Worm (Caenorhabditis elegans) whole organism, midembryonic: Measurements from ENCODE around the gene C17C3.9.

ENCODE experiments used
- T22C8.4 ChIP-seq: fragments of 200-800 bp; sonication (Bioruptor generic); IDR thresholded peaks from 2 replicates; pipeline ENCODE4 v1.3.6; 2022; ENCODE audit warnings: missing genetic modification characterization, missing compliant biosample characterization
- cog-1 ChIP-seq: sonication (generic microtip); optimal IDR thresholded peaks from 2 replicates; lab custom pipeline; 2016; ENCODE audit warnings: missing genetic modification characterization, missing compliant biosample characterization
- flt-1 ChIP-seq: fragments of 200-800 bp; sonication (Bioruptor generic); IDR thresholded peaks from 2 replicates; pipeline ENCODE4 v1.3.6; 2022; ENCODE audit warnings: missing genetic modification characterization, missing compliant biosample characterization
- klf-2 ChIP-seq: fragments of 200-800 bp; sonication (Bioruptor generic); conservative IDR thresholded peaks from 2 replicates; pipeline ENCODE4 v1.3.6; 2022; ENCODE audit warnings: missing genetic modification reagents, missing genetic modification characterization, missing compliant biosample characterization
- med-1 ChIP-seq: sonication (generic microtip); optimal IDR thresholded peaks from 2 replicates; lab custom pipeline; 2017; ENCODE audit warnings: missing genetic modification characterization, mild to moderate bottlenecking, missing compliant biosample characterization, antibody characterized with exemption, missing genetic modification reagents; ENCODE audit not compliant: insufficient read depth
- ref-1 ChIP-seq: fragments of 200-800 bp; sonication (Bioruptor generic); conservative IDR thresholded peaks from 2 replicates; pipeline ENCODE4 v1.3.6; 2022; ENCODE audit warnings: missing genetic modification reagents, missing genetic modification characterization, missing compliant biosample characterization
- tab-1 ChIP-seq: fragments of 200-800 bp; sonication (Bioruptor generic); IDR thresholded peaks from 2 replicates; pipeline ENCODE4 v1.3.6; 2022; ENCODE audit warnings: missing genetic modification characterization, missing compliant biosample characterization
- ztf-23 ChIP-seq: fragments of 200-800 bp; sonication (Bioruptor generic); IDR thresholded peaks from 2 replicates; pipeline ENCODE4 v1.3.6; 2022; ENCODE audit warnings: missing genetic modification reagents, missing genetic modification characterization, missing compliant biosample characterization
- ztf-29 ChIP-seq: fragments of 200-800 bp; sonication (Bioruptor generic); IDR thresholded peaks from 2 replicates; pipeline ENCODE4 v1.3.6; 2022; ENCODE audit warnings: missing genetic modification reagents, missing genetic modification characterization, missing compliant biosample characterization

The C17C3.9 gene

DNA sequence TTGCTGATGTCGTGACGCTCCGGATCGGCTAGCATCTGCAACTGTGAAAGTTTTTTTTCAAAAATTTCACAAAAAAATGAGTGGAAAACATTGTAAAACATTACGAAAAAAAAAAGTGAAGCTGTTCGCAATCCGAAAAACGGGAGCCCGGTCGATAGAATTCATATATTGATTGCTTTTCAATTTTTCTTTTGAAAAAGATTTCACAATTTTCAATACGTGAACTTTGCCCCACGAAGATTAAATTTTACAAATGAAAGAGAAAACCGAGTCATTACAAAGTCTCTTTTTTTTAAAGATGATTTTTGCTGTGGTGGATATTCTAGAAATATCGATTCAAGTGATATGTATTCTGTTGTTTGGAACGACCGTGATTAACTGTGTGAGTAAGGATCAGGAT is 37.7 kb downstream of the C17C3.9 start, which contains the start of gene F12A10.6:
TSS of gene F12A10.6 (minus strand) at position 101 of the 400 bp plus-strand sequence.
- TF ChIP-seq flt-1: no peak
- TF ChIP-seq tab-1: no peak
- TF ChIP-seq ref-1 (GFP tag; lab: Robert Waterston, UW): no peak
- no peak for TF ChIP-seq klf-2 (GFP tag; lab: Robert Waterston, UW)
- TF ChIP-seq ztf-23 (GFP tag; lab: Robert Waterston, UW): no peak
- TF ChIP-seq T22C8.4 (GFP tag; lab: Robert Waterston, UW): no peak

ce11 chrII:5487844-5488243 is 44.2 kb downstream of the C17C3.9 start, which contains the start of gene nep-5:
Gene nep-5 (plus strand): TSS chrII:5488144.
- no peak for TF ChIP-seq ztf-29
- TF ChIP-seq klf-2 (GFP tag; lab: Robert Waterston, UW): no peak
- TF ChIP-seq tab-1: no peak
- TF ChIP-seq T22C8.4 (GFP tag; lab: Robert Waterston, UW): no peak
- no peak for TF ChIP-seq flt-1
- no peak for TF ChIP-seq ztf-23 (GFP tag; lab: Robert Waterston, UW)
- TF ChIP-seq ref-1 (GFP tag; lab: Robert Waterston, UW): no peak
- TF ChIP-seq cog-1: no peak
- no peak for TF ChIP-seq med-1 (GFP tag; lab: Kevin White, UChicago)

ce11 chrII:5481982-5482381 is 50.1 kb downstream of the C17C3.9 start, which contains the start of gene cal-8:
Gene cal-8 (minus strand): TSS chrII:5482041.
- no peak for TF ChIP-seq klf-2 (GFP tag; lab: Robert Waterston, UW)
- TF ChIP-seq T22C8.4 (GFP tag; lab: Robert Waterston, UW): no peak
- no peak for TF ChIP-seq ref-1 (GFP tag; lab: Robert Waterston, UW)
- TF ChIP-seq tab-1: no peak
- TF ChIP-seq ztf-29: no peak
- TF ChIP-seq flt-1: no peak
- no peak for TF ChIP-seq ztf-23 (GFP tag; lab: Robert Waterston, UW)
- no peak for TF ChIP-seq cog-1
- TF ChIP-seq med-1 (GFP tag; lab: Kevin White, UChicago): no peak
